Worm (Caenorhabditis elegans) whole organism, L3 larva: Measurements from ENCODE around the gene W02A2.8.

Source experiments
- ZK546.5 ChIP-seq: sonication (generic microtip); optimal IDR thresholded peaks from 2 replicates; lab custom pipeline; 2017; ENCODE audit warnings: missing biosample characterization, missing genetic modification characterization
- ceh-16 ChIP-seq: sonication (generic microtip); optimal IDR thresholded peaks from 2 replicates; lab custom pipeline; 2017; ENCODE audit warnings: missing biosample characterization, missing genetic modification characterization
- nfya-1 ChIP-seq: sonication (generic microtip); optimal IDR thresholded peaks from 2 replicates; lab custom pipeline; 2017; ENCODE audit warnings: missing genetic modification characterization, mild to moderate bottlenecking, missing compliant biosample characterization, antibody characterized with exemption, moderate library complexity; ENCODE audit not compliant: insufficient read depth
- nhr-11 ChIP-seq: fragments of 150-350 bp; optimal IDR thresholded peaks from 2 replicates; lab custom pipeline; 2014; ENCODE audit warnings: missing biosample characterization, missing genetic modification characterization
- nhr-12 ChIP-seq: fragments of 150-350 bp; optimal IDR thresholded peaks from 2 replicates; lab custom pipeline; 2014; ENCODE audit warnings: missing biosample characterization, missing genetic modification characterization
- nhr-77 ChIP-seq: fragments of 150-350 bp; optimal IDR thresholded peaks from 2 replicates; lab custom pipeline; 2014; ENCODE audit warnings: missing biosample characterization, missing genetic modification characterization
- sea-2 ChIP-seq: fragments of 150-350 bp; sonication (generic microtip); optimal IDR thresholded peaks from 4 replicates; lab custom pipeline; 2014; ENCODE audit warnings: missing biosample characterization, missing genetic modification reagents, missing genetic modification characterization
- zag-1 ChIP-seq: fragments of 150-350 bp; optimal IDR thresholded peaks from 2 replicates; lab custom pipeline; 2014; ENCODE audit warnings: missing biosample characterization, missing genetic modification characterization

DNA sequence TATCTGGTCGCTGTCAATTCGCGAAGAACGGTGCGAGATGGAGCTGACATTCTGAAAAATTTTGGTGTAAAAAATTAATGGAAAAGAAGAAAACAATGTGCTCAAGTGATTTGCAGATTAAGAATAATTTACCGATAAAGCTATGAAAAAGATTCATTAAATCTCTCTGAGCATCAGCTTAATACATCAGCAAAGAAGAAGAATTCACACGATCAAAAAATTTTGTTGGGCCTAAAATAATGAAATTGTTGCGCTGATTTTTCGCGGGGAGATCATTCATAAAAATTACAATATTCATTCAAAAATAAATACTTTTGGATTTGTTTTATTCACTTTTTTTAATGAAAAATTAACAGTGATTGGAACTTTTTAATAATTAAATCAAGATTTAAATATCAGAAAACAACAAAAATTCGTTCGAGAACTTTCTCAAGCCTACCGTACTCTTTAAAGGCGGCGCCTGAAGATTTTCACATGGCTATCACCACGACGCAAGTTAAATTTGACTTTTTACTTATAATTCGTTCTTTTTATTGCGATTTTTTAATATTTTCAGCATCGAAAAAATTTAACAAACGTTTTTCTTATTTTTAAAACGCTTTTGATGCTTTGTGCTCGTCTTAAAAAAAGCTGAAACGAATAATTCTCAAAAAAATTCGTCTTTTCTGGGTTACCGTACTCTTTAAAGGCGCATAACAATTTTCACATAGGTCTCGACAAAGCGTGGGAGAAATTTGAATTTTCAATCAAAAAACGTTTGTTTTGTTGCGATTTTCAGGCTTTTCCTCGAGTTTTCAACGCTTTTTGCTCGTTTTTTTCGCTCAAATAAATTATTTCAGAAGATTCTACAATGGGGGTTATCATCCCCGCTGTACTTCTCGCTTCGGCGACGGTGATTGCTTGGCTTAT is 42.3 kb upstream of the W02A2.8 start, which contains the start of the genes memi-2 and cyp-31A5:
- TF ChIP-seq ceh-16 (tag; lab: Kevin White, UChicago) (no peak), ZK546.5 (no peak), nhr-11 (tag; lab: Kevin White, UChicago) (no peak), nhr-77 (tag; lab: Kevin White, UChicago) (no peak), sea-2 (GFP tag; lab: Kevin White, UChicago) (no peak), zag-1 (tag; lab: Kevin White, UChicago) (no peak), nfya-1 (tag; lab: Kevin White, UChicago) (no peak), nhr-12 (no peak)
